Worm (Caenorhabditis elegans) whole organism, L4 larva: ENCODE data around the gene Y46G5A.34.
"Not testable (repeated sequence)": the region's sequence is repeated elsewhere in the genome, so short reads cannot be mapped to it uniquely, and the experiment has no call there.

Experiments
- F37D6.2 ChIP-seq: sonication (generic microtip); optimal IDR thresholded peaks from 2 replicates; lab custom pipeline; 2016; ENCODE audit warnings: mild to moderate bottlenecking, missing genetic modification characterization, missing compliant biosample characterization
- F49E8.2 ChIP-seq: sonication (generic microtip); optimal IDR thresholded peaks from 2 replicates; lab custom pipeline; 2016; ENCODE audit warnings: missing compliant biosample characterization, mild to moderate bottlenecking, missing genetic modification characterization, borderline replicate concordance
- T26A8.4 ChIP-seq: fragments of 200-800 bp; sonication (Bioruptor generic); IDR thresholded peaks from 2 replicates; pipeline ENCODE4 v1.3.6; 2022; ENCODE audit warnings: missing genetic modification characterization, missing compliant biosample characterization
- Y48G9A.11 ChIP-seq: fragments of 200-800 bp; sonication (Bioruptor generic); IDR thresholded peaks from 2 replicates; pipeline ENCODE4 v1.3.6; 2022; ENCODE audit warnings: missing genetic modification reagents, missing genetic modification characterization, missing compliant biosample characterization
- Y75B8A.6 ChIP-seq: fragments of 200-800 bp; sonication (Bioruptor generic); IDR thresholded peaks from 2 replicates; pipeline ENCODE4 v1.3.6; 2022; ENCODE audit warnings: missing genetic modification reagents, missing genetic modification characterization, missing compliant biosample characterization
- ZK337.2 ChIP-seq: fragments of 200-800 bp; sonication (Bioruptor generic); IDR thresholded peaks from 2 replicates; pipeline ENCODE4 v1.3.6; 2022; ENCODE audit warnings: missing genetic modification reagents, missing genetic modification characterization, missing compliant biosample characterization
- aha-1 ChIP-seq: fragments of 150-350 bp; peaks from one replicate; lab custom pipeline; 2014; ENCODE audit warnings: missing biosample characterization, missing genetic modification characterization
- ama-1 ChIP-seq: fragments of 150-350 bp; optimal IDR thresholded peaks from 2 replicates; lab custom pipeline; 2014; ENCODE audit warnings: inconsistent platforms, mixed read lengths
- arid-1 ChIP-seq: fragments of 200-800 bp; sonication (Bioruptor generic); conservative IDR thresholded peaks from 2 replicates; pipeline ENCODE4 v1.3.6; 2022; ENCODE audit warnings: missing genetic modification reagents, missing genetic modification characterization, missing compliant biosample characterization
- ceh-44 ChIP-seq: fragments of 200-800 bp; sonication (Bioruptor generic); IDR thresholded peaks from 2 replicates; pipeline ENCODE4 v1.3.6; 2022; ENCODE audit warnings: missing genetic modification reagents, missing genetic modification characterization, missing compliant biosample characterization
- ctbp-1 ChIP-seq: fragments of 200-800 bp; sonication (Bioruptor generic); IDR thresholded peaks from 2 replicates; pipeline ENCODE4 v1.3.6; 2022; ENCODE audit warnings: missing genetic modification reagents, missing genetic modification characterization, missing compliant biosample characterization
- dmd-6 ChIP-seq: fragments of 200-800 bp; sonication (Bioruptor generic); IDR thresholded peaks from 2 replicates; pipeline ENCODE4 v1.3.6; 2022; ENCODE audit warnings: missing genetic modification reagents, missing genetic modification characterization, missing compliant biosample characterization
- dmd-9 ChIP-seq: fragments of 200-800 bp; sonication (Bioruptor generic); IDR thresholded peaks from 2 replicates; pipeline ENCODE4 v1.3.6; 2022; ENCODE audit warnings: missing genetic modification reagents, missing genetic modification characterization, missing compliant biosample characterization
- duxl-1 ChIP-seq: sonication (generic microtip); optimal IDR thresholded peaks from 2 replicates; lab custom pipeline; 2016; ENCODE audit warnings: mild to moderate bottlenecking, missing genetic modification characterization, moderate library complexity, missing compliant biosample characterization; ENCODE audit not compliant: poor library complexity
- dve-1 ChIP-seq: sonication (generic microtip); optimal IDR thresholded peaks from 2 replicates; lab custom pipeline; 2017; ENCODE audit warnings: antibody characterized with exemption, mild to moderate bottlenecking, missing genetic modification characterization, missing compliant biosample characterization; ENCODE audit not compliant: insufficient read depth
- egl-27 ChIP-seq: sonication (generic microtip); optimal IDR thresholded peaks from 3 replicates; lab custom pipeline; 2017; ENCODE audit warnings: missing biosample characterization, missing genetic modification reagents, missing genetic modification characterization
- egl-43 ChIP-seq: fragments of 200-800 bp; sonication (Bioruptor generic); IDR thresholded peaks from 2 replicates; pipeline ENCODE4 v1.3.6; 2022; ENCODE audit warnings: missing genetic modification reagents, missing genetic modification characterization, missing compliant biosample characterization
- fos-1 ChIP-seq: fragments of 150-350 bp; optimal IDR thresholded peaks from 2 replicates; lab custom pipeline; 2014; ENCODE audit warnings: missing biosample characterization, missing genetic modification characterization
- gei-8 ChIP-seq: fragments of 200-800 bp; sonication (Bioruptor generic); optimal IDR thresholded peaks from 2 replicates; lab custom pipeline; 2018; ENCODE audit warnings: mild to moderate bottlenecking, missing genetic modification characterization, missing compliant biosample characterization
- hlh-11 ChIP-seq: fragments of 200-800 bp; sonication (Bioruptor generic); optimal IDR thresholded peaks from 2 replicates; lab custom pipeline; 2018; ENCODE audit warnings: mild to moderate bottlenecking, missing genetic modification characterization, missing compliant biosample characterization
- hlh-30 ChIP-seq: sonication (generic microtip); optimal IDR thresholded peaks from 2 replicates; lab custom pipeline; 2017; ENCODE audit warnings: antibody characterized with exemption, mild to moderate bottlenecking, missing genetic modification characterization, missing compliant biosample characterization; ENCODE audit not compliant: insufficient read depth
- hmg-1.1 ChIP-seq: fragments of 200-800 bp; sonication (Bioruptor generic); IDR thresholded peaks from 2 replicates; pipeline ENCODE4 v1.3.6; 2022; ENCODE audit warnings: missing genetic modification reagents, missing genetic modification characterization, missing compliant biosample characterization
- lin-1 ChIP-seq: fragments of 200-800 bp; sonication (Bioruptor generic); IDR thresholded peaks from 2 replicates; pipeline ENCODE4 v1.3.6; 2022; ENCODE audit warnings: missing genetic modification reagents, missing genetic modification characterization, missing compliant biosample characterization
- lin-13 ChIP-seq: fragments of 150-350 bp; optimal IDR thresholded peaks from 2 replicates; lab custom pipeline; 2014; ENCODE audit warnings: missing biosample characterization, missing genetic modification reagents, missing genetic modification characterization
- lin-15B ChIP-seq: fragments of 150-350 bp; sonication (generic microtip); optimal IDR thresholded peaks from 3 replicates; lab custom pipeline; 2014; ENCODE audit warnings: missing biosample characterization, missing genetic modification characterization
- lin-38 ChIP-seq: fragments of 200-800 bp; sonication (Bioruptor generic); IDR thresholded peaks from 2 replicates; pipeline ENCODE4 v1.3.6; 2022; ENCODE audit warnings: missing genetic modification reagents, missing genetic modification characterization, missing compliant biosample characterization
- lsy-2 ChIP-seq, 2 experiments: fragments of 150-350 bp in 1 of 2; sonication (generic microtip) in 1 of 2; optimal IDR thresholded peaks; 2 replicates each; lab custom pipeline; 2014 to 2017; ENCODE audit warnings: missing biosample characterization in 2 of 2, missing genetic modification characterization in 2 of 2
- mdl-1 ChIP-seq, 2 experiments: fragments of 150-350 bp in 1 of 2; sonication (generic microtip) in 1 of 2; optimal IDR thresholded peaks; 2 replicates each; lab custom pipeline; 2014 to 2017; ENCODE audit warnings: missing biosample characterization in 2 of 2, missing genetic modification characterization in 2 of 2
- mdt-29 ChIP-seq: fragments of 200-800 bp; sonication (Bioruptor generic); IDR thresholded peaks from 2 replicates; pipeline ENCODE4 v1.3.6; 2022; ENCODE audit warnings: missing genetic modification reagents, missing genetic modification characterization, missing compliant biosample characterization
- mep-1 ChIP-seq: fragments of 150-350 bp; sonication (generic microtip); optimal IDR thresholded peaks from 3 replicates; lab custom pipeline; 2014; ENCODE audit warnings: missing biosample characterization, missing genetic modification characterization
- mes-2 ChIP-seq: sonication (generic microtip); optimal IDR thresholded peaks from 2 replicates; lab custom pipeline; 2016; ENCODE audit warnings: missing genotype, mild to moderate bottlenecking, missing genetic modification characterization, missing compliant biosample characterization; ENCODE audit not compliant: poor library complexity, severe bottlenecking
- mxl-2 ChIP-seq: fragments of 200-800 bp; sonication (Bioruptor generic); conservative IDR thresholded peaks from 2 replicates; pipeline ENCODE4 v1.3.6; 2022; ENCODE audit warnings: missing genetic modification reagents, missing genetic modification characterization, missing compliant biosample characterization
- nhr-10 ChIP-seq: fragments of 150-350 bp; optimal IDR thresholded peaks from 2 replicates; lab custom pipeline; 2014; ENCODE audit warnings: missing biosample characterization, missing genetic modification characterization
- nhr-102 ChIP-seq: sonication (generic microtip); optimal IDR thresholded peaks from 2 replicates; lab custom pipeline; 2016; ENCODE audit warnings: mild to moderate bottlenecking, missing genetic modification characterization, moderate library complexity, missing compliant biosample characterization
- nhr-42 ChIP-seq: fragments of 200-800 bp; sonication (Bioruptor generic); IDR thresholded peaks from 2 replicates; pipeline ENCODE4 v1.3.6; 2022; ENCODE audit warnings: missing genetic modification characterization, missing compliant biosample characterization
- pha-4 ChIP-seq, 2 experiments: fragments of 150-350 bp in 1 of 2; fragments of 200-800 bp in 1 of 2; sonication (Bioruptor generic) in 1 of 2; IDR thresholded peaks in 1 of 2; optimal IDR thresholded peaks in 1 of 2; 2 replicates each; pipeline versions ENCODE4 v1.3.6 to Lab custom; 2014 to 2022; ENCODE audit warnings: missing genetic modification characterization in 2 of 2, missing genetic modification reagents in 2 of 2, missing biosample characterization in 1 of 2, missing compliant biosample characterization in 1 of 2
- pqm-1 ChIP-seq: sonication (generic microtip); optimal IDR thresholded peaks from 2 replicates; lab custom pipeline; 2017; ENCODE audit warnings: missing biosample characterization, missing genetic modification characterization
- rbr-2 ChIP-seq: sonication (generic microtip); optimal IDR thresholded peaks from 2 replicates; lab custom pipeline; 2016; ENCODE audit warnings: missing genotype, missing genetic modification characterization, missing compliant biosample characterization
- set-16 ChIP-seq: fragments of 200-800 bp; sonication (Bioruptor generic); IDR thresholded peaks from 2 replicates; pipeline ENCODE4 v1.3.6; 2022; ENCODE audit warnings: missing genetic modification reagents, missing genetic modification characterization, missing compliant biosample characterization
- snpc-1.2 ChIP-seq: fragments of 200-800 bp; sonication (Bioruptor generic); IDR thresholded peaks from 2 replicates; pipeline ENCODE4 v1.3.6; 2022; ENCODE audit warnings: missing genetic modification reagents, missing genetic modification characterization, missing compliant biosample characterization
- snpc-4 ChIP-seq: fragments of 150-350 bp; optimal IDR thresholded peaks from 2 replicates; lab custom pipeline; 2014; ENCODE audit warnings: missing biosample characterization, missing genetic modification characterization
- tra-1 ChIP-seq: fragments of 200-800 bp; sonication (Bioruptor generic); IDR thresholded peaks from 2 replicates; pipeline ENCODE4 v1.3.6; 2022; ENCODE audit warnings: missing genetic modification reagents, missing genetic modification characterization, missing compliant biosample characterization
- vab-7 ChIP-seq: fragments of 200-800 bp; sonication (Bioruptor generic); IDR thresholded peaks from 2 replicates; pipeline ENCODE4 v1.3.6; 2022; ENCODE audit warnings: missing genetic modification reagents, missing genetic modification characterization, missing compliant biosample characterization

Gene Y46G5A.34

DNA sequence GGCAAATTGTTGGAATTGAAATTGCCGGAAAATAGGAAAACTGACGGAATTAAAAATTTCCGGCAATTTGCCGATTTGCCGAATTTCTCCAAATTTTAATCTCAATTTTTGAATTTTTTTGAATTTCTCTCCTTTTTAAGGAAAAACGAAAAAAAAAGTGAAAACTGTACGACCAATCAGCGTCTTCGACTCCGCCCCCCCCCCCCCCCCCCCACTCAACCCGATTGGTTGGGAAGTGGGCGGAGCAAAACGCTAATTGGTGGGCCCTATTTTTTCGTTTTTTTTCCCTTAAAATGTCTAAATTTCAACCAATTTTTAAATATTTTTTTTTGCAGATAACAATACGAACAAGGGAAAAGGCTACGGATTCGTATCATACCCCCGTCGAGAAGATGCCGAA lies 6.5 kb upstream of the Y46G5A.34 start:
- peak; percentile 73 for TF ChIP-seq set-16
- TF ChIP-seq mxl-2 (GFP tag; lab: Robert Waterston, UW), result no peak
- TF ChIP-seq pqm-1 (tag; lab: Kevin White, UChicago), result no peak

DNA sequence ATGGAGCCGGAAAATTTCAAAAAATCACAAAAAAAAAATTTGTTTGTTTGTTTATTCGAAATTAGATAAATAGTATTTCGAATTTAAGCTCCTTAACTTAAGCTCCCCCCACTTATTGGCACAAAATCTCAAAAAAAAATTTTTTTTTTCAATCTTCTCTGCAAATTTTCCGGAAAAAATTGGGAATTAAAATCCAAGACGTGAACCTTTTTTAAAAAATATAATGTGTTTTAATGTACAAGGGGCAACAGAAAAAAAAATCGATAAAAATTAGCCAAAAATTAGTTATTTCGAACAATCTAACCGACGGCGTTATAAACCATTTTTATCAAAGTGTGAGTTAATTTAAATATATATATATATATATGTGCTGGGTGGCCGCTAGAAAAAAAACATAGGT lies 2.1 kb upstream of the Y46G5A.34 start, which contains the start of gene Y46G5A.14:
TSS of gene Y46G5A.14 (plus strand) at position 301 of the 400 bp plus-strand sequence.
- TF ChIP-seq mdl-1 (tag; optimal IDR thresholded peaks at IDR 0.05; lab: Kevin White, UChicago), result no peak
- TF ChIP-seq duxl-1 (tag; lab: Kevin White, UChicago), result no peak
- no peak for TF ChIP-seq egl-27
- TF ChIP-seq hlh-30 (tag; lab: Kevin White, UChicago), result no peak
- TF ChIP-seq fos-1 (tag; lab: Kevin White, UChicago), result no peak
- TF ChIP-seq lsy-2 (tag; optimal IDR thresholded peaks at IDR 0.05; lab: Kevin White, UChicago), result no peak
- TF ChIP-seq tra-1, result no peak
- TF ChIP-seq ama-1 (lab: Kevin White, UChicago), result no peak
- TF ChIP-seq ceh-44 (GFP tag; lab: Robert Waterston, UW), result no peak
- TF ChIP-seq Y75B8A.6, result no peak
- TF ChIP-seq snpc-1.2 (GFP tag; lab: Robert Waterston, UW), result no peak
- no peak for TF ChIP-seq nhr-10 (tag; lab: Kevin White, UChicago)
- TF ChIP-seq gei-8, result no peak
- no peak for TF ChIP-seq lin-15B
- TF ChIP-seq egl-43 (GFP tag; lab: Robert Waterston, UW), result no peak

DNA sequence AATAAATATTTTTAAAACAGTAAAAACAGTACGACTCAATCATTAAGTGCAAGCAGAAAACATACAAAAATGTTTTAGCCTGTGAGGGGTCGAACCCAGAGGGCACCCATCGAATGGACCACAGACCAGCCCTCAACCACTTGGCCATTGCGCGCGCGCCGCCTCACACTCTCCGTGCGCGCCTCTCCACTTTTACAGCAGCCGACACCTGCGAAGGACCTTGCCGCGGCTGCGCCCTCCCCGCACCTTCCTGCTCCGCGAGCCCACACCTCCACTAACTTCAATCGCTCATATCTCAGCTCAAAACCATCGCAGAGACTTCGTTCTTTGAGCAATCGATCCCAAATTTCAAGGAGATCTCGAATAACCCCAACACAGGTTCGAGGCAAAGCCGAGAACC lies 1.9 kb downstream of the Y46G5A.34 start:
- TF ChIP-seq mep-1 (peak; percentile 71), dve-1 (tag; lab: Kevin White, UChicago) (peak; percentile 19), aha-1 (peak; percentile 93), ceh-44 (GFP tag; lab: Robert Waterston, UW) (0 out of 2 replicates have a peak, but pooled peaks have one; percentile 2), nhr-102 (tag; lab: Kevin White, UChicago) (peak; percentile 15), dmd-9 (GFP tag; lab: Robert Waterston, UW) (peak; percentile 69; the same call in 1 of the 2 replicates), set-16 (peak; percentile 98), duxl-1 (tag; lab: Kevin White, UChicago) (peak; percentile 50), lin-1 (GFP tag; lab: Robert Waterston, UW) (0 out of 2 replicates have a peak, but pooled peaks have one; percentile 16), F49E8.2 (peak; percentile 38), pha-4 (GFP tag; IDR thresholded peaks at IDR 0.05; lab: Robert Waterston, UW) (peak; percentile 48; the same call in 1 of the 2 replicates), mdt-29 (GFP tag; lab: Robert Waterston, UW) (0 out of 2 replicates have a peak, but pooled peaks have one; percentile 24), arid-1 (peak; percentile 40), hlh-11 (peak; percentile 11), lin-13 (GFP tag; lab: Kevin White, UChicago) (peak; percentile 88), ZK337.2 (GFP tag; lab: Robert Waterston, UW) (peak; percentile 69; the same call in 1 of the 2 replicates), egl-43 (GFP tag; lab: Robert Waterston, UW) (peak; percentile 75; the same call in 1 of the 2 replicates), ctbp-1 (0 out of 2 replicates have a peak, but pooled peaks have one; percentile 34), mes-2 (tag; lab: Kevin White, UChicago) (peak; percentile 79), vab-7 (peak; percentile 56; the same call in 1 of the 2 replicates), Y48G9A.11 (peak; percentile 87), nhr-42 (GFP tag; lab: Robert Waterston, UW) (peak; percentile 80; the same call in 1 of the 2 replicates), dmd-6 (peak; percentile 49; the same call in 1 of the 2 replicates), snpc-4 (tag; lab: Kevin White, UChicago) (peak; percentile 81), snpc-1.2 (GFP tag; lab: Robert Waterston, UW) (peak; percentile 83), tra-1 (peak; percentile 10; the same call in 1 of the 2 replicates), hlh-30 (tag; lab: Kevin White, UChicago) (peak; percentile 20), F37D6.2 (tag; lab: Kevin White, UChicago) (peak; percentile 43), lsy-2 (tag; optimal IDR thresholded peaks at IDR 0.05; lab: Kevin White, UChicago) (peak in 1 of 2 experiments; percentile 31), T26A8.4 (GFP tag; lab: Robert Waterston, UW) (peak; percentile 81), rbr-2 (tag; lab: Kevin White, UChicago) (peak; percentile 45), hmg-1.1 (GFP tag; lab: Robert Waterston, UW) (peak; percentile 63), lin-38 (GFP tag; lab: Robert Waterston, UW) (peak; percentile 84)
- not testable (repeated sequence) for TF ChIP-seq pha-4 (tag; optimal IDR thresholded peaks at IDR 0.05; lab: Kevin White, UChicago)
